Fruit fly (Drosophila melanogaster) Kc167 (cell line): Measurements from ENCODE around the gene CG32301.

Experiments
- Sin3A ChIP-seq: fragments of >200 bp; optimal IDR thresholded peaks from 2 replicates; lab custom pipeline; 2018; ENCODE audit warnings: missing external identifiers
- h ChIP-seq: fragments of >200 bp; optimal IDR thresholded peaks from 3 replicates; lab custom pipeline; 2018; ENCODE audit warnings: missing external identifiers
- insv ChIP-seq: fragments of >200 bp; optimal IDR thresholded peaks from 3 replicates; lab custom pipeline; 2018; ENCODE audit warnings: missing external identifiers
- psq ChIP-seq: fragments of >200 bp; optimal IDR thresholded peaks from 2 replicates; lab custom pipeline; 2017; ENCODE audit warnings: missing external identifiers

- no peak for TF ChIP-seq h
- no peak for TF ChIP-seq psq (lab: Kevin White, UChicago)
- no peak for TF ChIP-seq insv (lab: Kevin White, UChicago)
- TF ChIP-seq Sin3A (lab: Kevin White, UChicago) = no peak
Observed at dm6 chr3L:2237543-2238233, 6.6 kb upstream of the CG32301 start, which contains the start of gene ACXD.
